Fruit fly (Drosophila melanogaster) whole organism, embryonic: ENCODE data around the gene dpr20.
A peak's percentile ranks its signal among the peaks of the same experiment; 100 is the strongest.

Experiments
- Ada2b ChIP-seq: fragments of 200-800 bp; sonication (Bioruptor generic); IDR thresholded peaks from 2 replicates; pipeline ENCODE4 v1.3.6; 2022; ENCODE audit warnings: missing biosample characterization, missing genetic modification characterization
- Atf3 ChIP-seq: fragments of 200-800 bp; sonication (Bioruptor generic); optimal IDR thresholded peaks from 3 replicates; lab custom pipeline; 2016; ENCODE audit warnings: missing biosample characterization, missing genetic modification characterization
- B-H2 ChIP-seq: fragments of 200-800 bp; sonication (Bioruptor generic); optimal IDR thresholded peaks from 2 replicates; lab custom pipeline; 2018; ENCODE audit warnings: missing biosample characterization, mild to moderate bottlenecking, missing genetic modification characterization
- BtbVII ChIP-seq: fragments of 200-800 bp; sonication (Bioruptor generic); optimal IDR thresholded peaks from 3 replicates; lab custom pipeline; 2017; ENCODE audit warnings: missing biosample characterization, mild to moderate bottlenecking, missing genetic modification characterization
- CG10366 ChIP-seq: fragments of 200-800 bp; sonication (Bioruptor generic); IDR thresholded peaks from 2 replicates; pipeline ENCODE4 v1.3.6; 2022; ENCODE audit warnings: missing biosample characterization, missing genetic modification characterization
- CG11560 ChIP-seq: fragments of 200-800 bp; sonication (Bioruptor generic); IDR thresholded peaks from 3 replicates; pipeline ENCODE4 v1.3.6; 2022; ENCODE audit warnings: missing biosample characterization, missing genetic modification characterization
- CG12299 ChIP-seq: fragments of 200-800 bp; sonication (Bioruptor generic); optimal IDR thresholded peaks from 2 replicates; lab custom pipeline; 2018; ENCODE audit warnings: missing biosample characterization, mild to moderate bottlenecking, missing genetic modification characterization
- CG1233 ChIP-seq: fragments of 200-800 bp; sonication (Bioruptor generic); optimal IDR thresholded peaks from 4 replicates; lab custom pipeline; 2018; ENCODE audit warnings: missing biosample characterization, mild to moderate bottlenecking, missing genetic modification characterization
- CG13296 ChIP-seq: fragments of 200-800 bp; sonication (Bioruptor generic); optimal IDR thresholded peaks from 3 replicates; lab custom pipeline; 2018; ENCODE audit warnings: missing biosample characterization, mild to moderate bottlenecking, missing genetic modification characterization
- CG1602 ChIP-seq: fragments of 200-800 bp; sonication (Bioruptor generic); optimal IDR thresholded peaks from 3 replicates; lab custom pipeline; 2016; ENCODE audit warnings: missing biosample characterization, missing genetic modification characterization
- CG17328 ChIP-seq: fragments of 200-800 bp; sonication (Bioruptor generic); IDR thresholded peaks from 2 replicates; pipeline ENCODE4 v1.3.6; 2022; ENCODE audit warnings: missing biosample characterization, missing genetic modification characterization
- CG18011 ChIP-seq: fragments of 200-800 bp; sonication (Bioruptor generic); optimal IDR thresholded peaks from 2 replicates; lab custom pipeline; 2017; ENCODE audit warnings: missing biosample characterization, missing genetic modification characterization, mild to moderate bottlenecking, moderate library complexity, missing genotype
- CG2712 ChIP-seq: fragments of 200-800 bp; optimal IDR thresholded peaks from 3 replicates; lab custom pipeline; 2019; ENCODE audit warnings: missing biosample characterization, mild to moderate bottlenecking, missing genetic modification characterization, moderate library complexity
- CG31365 ChIP-seq: fragments of 200-800 bp; sonication (Bioruptor generic); optimal IDR thresholded peaks from 2 replicates; lab custom pipeline; 2018; ENCODE audit warnings: missing biosample characterization, mild to moderate bottlenecking, missing genetic modification characterization
- CG31441 ChIP-seq: fragments of 200-800 bp; sonication (Bioruptor generic); IDR thresholded peaks from 2 replicates; pipeline ENCODE4 v1.3.6; 2022; ENCODE audit warnings: missing biosample characterization, missing genetic modification characterization
- CG3726 ChIP-seq: fragments of 200-800 bp; sonication (Bioruptor generic); IDR thresholded peaks from 3 replicates; pipeline ENCODE4, ENCODE4 v1.3.6; 2022; ENCODE audit warnings: missing biosample characterization, missing genetic modification characterization
- CG4282 ChIP-seq: fragments of 200-800 bp; sonication (Bioruptor generic); optimal IDR thresholded peaks from 2 replicates; lab custom pipeline; 2016; ENCODE audit warnings: missing biosample characterization, missing genetic modification characterization
- CG4730 ChIP-seq: fragments of 200-800 bp; sonication (Bioruptor generic); IDR thresholded peaks from 2 replicates; pipeline ENCODE4 v1.3.6; 2022; ENCODE audit warnings: missing biosample characterization, missing genetic modification characterization
- CG5953 ChIP-seq: fragments of 200-800 bp; sonication (Bioruptor generic); IDR thresholded peaks from 2 replicates; pipeline ENCODE4 v1.3.6; 2022; ENCODE audit warnings: missing biosample characterization, missing genetic modification characterization
- CG6765 ChIP-seq: fragments of 200-800 bp; sonication (Bioruptor generic); optimal IDR thresholded peaks from 3 replicates; lab custom pipeline; 2017; ENCODE audit warnings: missing biosample characterization, mild to moderate bottlenecking, missing genetic modification characterization
- CG6791 ChIP-seq: fragments of 200-800 bp; sonication (Bioruptor generic); IDR thresholded peaks from 3 replicates; pipeline ENCODE4 v1.3.6; 2022; ENCODE audit warnings: missing biosample characterization, missing genetic modification characterization; ENCODE audit not compliant: partially characterized antibody
- CG9932 ChIP-seq: fragments of 200-800 bp; sonication (Bioruptor generic); IDR thresholded peaks from 2 replicates; pipeline ENCODE4 v1.3.6; 2022; ENCODE audit warnings: missing biosample characterization, missing genetic modification characterization
- Dad ChIP-seq: fragments of 200-800 bp; sonication (Bioruptor generic); optimal IDR thresholded peaks from 3 replicates; lab custom pipeline; 2016; ENCODE audit warnings: missing biosample characterization, missing genetic modification characterization
- Eip74EF ChIP-seq, 2 experiments: fragments of 200-800 bp in 1 of 2; fragments of >200 bp in 1 of 2; sonication (Bioruptor generic) in 1 of 2; optimal IDR thresholded peaks; 2 replicates each; lab custom pipeline; 2017 to 2019; ENCODE audit warnings: missing biosample characterization in 2 of 2, missing genetic modification characterization in 2 of 2, mild to moderate bottlenecking in 1 of 2, moderate library complexity in 1 of 2
- Hmr ChIP-seq: fragments of 200-800 bp; sonication (Bioruptor generic); optimal IDR thresholded peaks from 3 replicates; lab custom pipeline; 2017; ENCODE audit warnings: mild to moderate bottlenecking, missing biosample characterization, missing genetic modification reagents, missing genetic modification characterization
- Hmx ChIP-seq: fragments of 200-800 bp; sonication (Bioruptor generic); optimal IDR thresholded peaks from 2 replicates; lab custom pipeline; 2016; ENCODE audit warnings: missing biosample characterization, missing genetic modification characterization
- Mes4 ChIP-seq: fragments of 200-800 bp; sonication (Bioruptor generic); optimal IDR thresholded peaks from 2 replicates; lab custom pipeline; 2016; ENCODE audit warnings: missing biosample characterization, missing genetic modification characterization
- Rfx ChIP-seq: fragments of 200-800 bp; sonication (Bioruptor generic); IDR thresholded peaks from 2 replicates; pipeline ENCODE4 v1.3.6; 2022; ENCODE audit warnings: missing biosample characterization, missing genetic modification characterization
- Sry-δ ChIP-seq: fragments of 200-800 bp; sonication (Bioruptor generic); optimal IDR thresholded peaks from 2 replicates; lab custom pipeline; 2016; ENCODE audit warnings: missing biosample characterization, missing genetic modification characterization
- Xbp1 ChIP-seq: fragments of 200-800 bp; sonication (Bioruptor generic); optimal IDR thresholded peaks from 3 replicates; lab custom pipeline; 2016; ENCODE audit warnings: missing biosample characterization, mild to moderate bottlenecking, missing genetic modification characterization
- ase ChIP-seq: fragments of 200-800 bp; sonication (Bioruptor generic); IDR thresholded peaks from 3 replicates; pipeline ENCODE4 v1.3.6; 2022; ENCODE audit warnings: missing biosample characterization, missing genetic modification characterization
- az2 ChIP-seq: fragments of 200-800 bp; sonication (Bioruptor generic); optimal IDR thresholded peaks from 3 replicates; lab custom pipeline; 2016; ENCODE audit warnings: missing biosample characterization, missing genetic modification characterization
- cas ChIP-seq: fragments of 200-800 bp; sonication (Bioruptor generic); IDR thresholded peaks from 2 replicates; pipeline ENCODE4 v1.3.6; 2022; ENCODE audit warnings: missing biosample characterization, missing genetic modification characterization
- dimm ChIP-seq: fragments of 200-800 bp; sonication (Bioruptor generic); IDR thresholded peaks from 2 replicates; pipeline ENCODE4 v1.3.6; 2022; ENCODE audit warnings: missing biosample characterization, missing genetic modification characterization
- fd64A ChIP-seq: fragments of 200-800 bp; sonication (Bioruptor generic); optimal IDR thresholded peaks from 3 replicates; lab custom pipeline; 2018; ENCODE audit warnings: missing biosample characterization, mild to moderate bottlenecking, missing genetic modification characterization
- gfzf ChIP-seq: fragments of 200-800 bp; sonication (Bioruptor generic); optimal IDR thresholded peaks from 2 replicates; lab custom pipeline; 2016; ENCODE audit warnings: missing biosample characterization, mild to moderate bottlenecking, missing genetic modification characterization, moderate library complexity
- kah ChIP-seq: fragments of 200-800 bp; sonication (Bioruptor generic); optimal IDR thresholded peaks from 2 replicates; lab custom pipeline; 2018; ENCODE audit warnings: missing biosample characterization, mild to moderate bottlenecking, missing genetic modification characterization
- klu ChIP-seq: fragments of 200-800 bp; sonication (Bioruptor generic); IDR thresholded peaks from 2 replicates; pipeline ENCODE4 v1.3.6; 2022; ENCODE audit warnings: missing biosample characterization, missing genetic modification characterization
- knrl ChIP-seq: fragments of 200-800 bp; sonication (Bioruptor generic); IDR thresholded peaks from 3 replicates; pipeline ENCODE4 v1.3.6; 2022; ENCODE audit warnings: missing biosample characterization, missing genetic modification characterization; ENCODE audit not compliant: partially characterized antibody
- pb ChIP-seq: fragments of 200-800 bp; sonication (Bioruptor generic); optimal IDR thresholded peaks from 3 replicates; lab custom pipeline; 2016; ENCODE audit warnings: missing biosample characterization, missing genetic modification characterization
- phol ChIP-seq: fragments of 200-800 bp; sonication (Bioruptor generic); optimal IDR thresholded peaks from 3 replicates; lab custom pipeline; 2018; ENCODE audit warnings: missing biosample characterization, mild to moderate bottlenecking, missing genetic modification characterization, moderate library complexity
- schlank ChIP-seq: fragments of 200-800 bp; sonication (Bioruptor generic); optimal IDR thresholded peaks from 2 replicates; lab custom pipeline; 2018; ENCODE audit warnings: missing biosample characterization, mild to moderate bottlenecking, missing genetic modification characterization
- sens-2 ChIP-seq: fragments of 200-800 bp; sonication (Bioruptor generic); IDR thresholded peaks from 2 replicates; pipeline ENCODE4 v1.3.6; 2022; ENCODE audit warnings: missing biosample characterization, missing genetic modification characterization
- sisA ChIP-seq: fragments of 200-800 bp; sonication (Bioruptor generic); IDR thresholded peaks from 2 replicates; pipeline ENCODE4 v1.3.6; 2022; ENCODE audit warnings: missing biosample characterization, missing genetic modification characterization
- stwl ChIP-seq: fragments of 200-800 bp; sonication (Bioruptor generic); optimal IDR thresholded peaks from 3 replicates; lab custom pipeline; 2018; ENCODE audit warnings: missing biosample characterization, mild to moderate bottlenecking, missing genetic modification characterization, moderate library complexity
- tll ChIP-seq, 2 experiments: fragments of 200-800 bp in 1 of 2; fragments of >200 bp in 1 of 2; sonication (Bioruptor generic) in 1 of 2; optimal IDR thresholded peaks; 2 replicates each; lab custom pipeline; 2017 to 2019; ENCODE audit warnings: missing biosample characterization in 2 of 2, missing genetic modification characterization in 2 of 2, mild to moderate bottlenecking in 1 of 2, moderate library complexity in 1 of 2
- unpg ChIP-seq: fragments of 200-800 bp; sonication (Bioruptor generic); optimal IDR thresholded peaks from 3 replicates; lab custom pipeline; 2018; ENCODE audit warnings: missing biosample characterization, mild to moderate bottlenecking, missing genetic modification characterization, moderate library complexity
- usp ChIP-seq: fragments of >200 bp; optimal IDR thresholded peaks from 2 replicates; lab custom pipeline; 2017; ENCODE audit warnings: missing biosample characterization, missing genetic modification characterization
- wek ChIP-seq: fragments of 200-800 bp; sonication (Bioruptor generic); optimal IDR thresholded peaks from 3 replicates; lab custom pipeline; 2018; ENCODE audit warnings: missing biosample characterization, mild to moderate bottlenecking, missing genetic modification characterization, moderate library complexity
- zen ChIP-seq: fragments of 200-800 bp; sonication (Bioruptor generic); optimal IDR thresholded peaks from 3 replicates; lab custom pipeline; 2018; ENCODE audit warnings: missing biosample characterization, mild to moderate bottlenecking, missing genetic modification characterization, moderate library complexity

The dpr20 gene

DNA sequence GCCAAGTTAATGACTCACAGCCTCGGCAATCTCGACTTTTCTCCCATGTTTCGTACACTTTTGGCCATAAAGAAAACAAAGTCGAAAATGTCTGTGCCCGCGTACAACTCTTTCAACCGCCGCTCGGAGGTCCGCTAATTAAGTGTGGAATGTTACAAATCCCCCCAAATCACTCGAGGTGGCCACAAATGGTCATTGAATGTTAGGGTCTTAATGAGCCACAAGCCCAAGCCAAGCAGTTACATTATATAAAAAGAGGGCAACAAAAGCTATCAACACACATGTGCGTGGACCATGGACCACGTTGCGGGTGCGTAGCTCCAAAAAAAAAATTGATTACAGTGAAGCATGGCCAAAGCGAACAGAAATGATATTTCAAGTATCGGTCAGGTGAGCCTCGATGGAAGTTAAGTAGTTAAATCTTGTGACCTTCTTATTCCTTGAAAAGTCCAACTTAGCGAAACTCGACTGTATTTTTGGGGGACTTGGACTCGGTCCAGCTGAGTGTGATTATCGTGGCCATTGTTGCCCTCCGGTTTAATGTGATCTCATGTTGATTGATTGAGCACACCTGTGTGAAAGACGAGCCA, 37.7 kb downstream of the dpr20 start (continued):
- peak; percentile 80 for TF ChIP-seq phol (tag; lab: Kevin White, UChicago)
- TF ChIP-seq Hmr (GFP tag; lab: Kevin White, UChicago) = peak; percentile 80
- TF ChIP-seq stwl (tag; lab: Kevin White, UChicago) = no peak
- TF ChIP-seq unpg (GFP tag; lab: Kevin White, UChicago) = peak; percentile 89
- peak; percentile 64 for TF ChIP-seq B-H2
- peak; percentile 79 for TF ChIP-seq CG1233 (GFP tag; lab: Kevin White, UChicago)
- TF ChIP-seq CG6791 (GFP tag; lab: Robert Waterston, UW) = no peak
- TF ChIP-seq CG10366 (GFP tag; lab: Robert Waterston, UW) = peak; percentile 96
- peak; percentile 91 for TF ChIP-seq dimm (GFP tag; lab: Robert Waterston, UW)
- peak; percentile 93 for TF ChIP-seq CG9932
- peak; percentile 95 for TF ChIP-seq ase
- TF ChIP-seq Mes4 (GFP tag; lab: Kevin White, UChicago) = peak; percentile 80
- peak; percentile 87 for TF ChIP-seq pb (GFP tag; lab: Kevin White, UChicago)
- TF ChIP-seq Hmx = peak; percentile 21
- TF ChIP-seq Atf3 (GFP tag; lab: Kevin White, UChicago) = peak; percentile 78
- TF ChIP-seq BtbVII (GFP tag; lab: Kevin White, UChicago) = peak; percentile 81
- peak; percentile 74 for TF ChIP-seq CG6765 (GFP tag; lab: Kevin White, UChicago)
- peak; percentile 95 for TF ChIP-seq CG5953 (GFP tag; lab: Robert Waterston, UW)
- peak; percentile 82 for TF ChIP-seq cas (GFP tag; lab: Robert Waterston, UW)
- peak; percentile 94 for TF ChIP-seq Ada2b (GFP tag; lab: Robert Waterston, UW)
- TF ChIP-seq CG4730 (GFP tag; lab: Robert Waterston, UW) = peak; percentile 91
- peak; percentile 66 for TF ChIP-seq CG18011 (GFP tag; lab: Kevin White, UChicago)
- peak; percentile 97 for TF ChIP-seq CG17328 (GFP tag; lab: Robert Waterston, UW)
- TF ChIP-seq zen (tag; lab: Kevin White, UChicago) = peak; percentile 27
- peak; percentile 94 for TF ChIP-seq sisA
- peak; percentile 49 for TF ChIP-seq Sry-δ (GFP tag; lab: Kevin White, UChicago)
- peak; percentile 73 for TF ChIP-seq schlank
- TF ChIP-seq fd64A (GFP tag; lab: Kevin White, UChicago) = peak; percentile 75
- TF ChIP-seq az2 (GFP tag; lab: Kevin White, UChicago) = peak; percentile 92
- peak; percentile 83 for TF ChIP-seq klu
- TF ChIP-seq tll (GFP tag; optimal IDR thresholded peaks at IDR 0.05; lab: Kevin White, UChicago) = no peak
- peak; percentile 87 for TF ChIP-seq CG13296 (GFP tag; lab: Kevin White, UChicago)
- TF ChIP-seq CG4282 (GFP tag; lab: Kevin White, UChicago) = peak; percentile 75
- peak; percentile 81 for TF ChIP-seq CG2712
- TF ChIP-seq usp (GFP tag; lab: Kevin White, UChicago) = no peak
- peak; percentile 94 for TF ChIP-seq sens-2 (GFP tag; lab: Robert Waterston, UW)
- peak; percentile 93 for TF ChIP-seq Xbp1 (GFP tag; lab: Kevin White, UChicago)
- TF ChIP-seq kah = peak; percentile 76
- peak; percentile 87 for TF ChIP-seq CG3726 (GFP tag; lab: Robert Waterston, UW)
- peak; percentile 84 for TF ChIP-seq Dad (GFP tag; lab: Kevin White, UChicago)
- peak; percentile 78 for TF ChIP-seq CG1602 (GFP tag; lab: Kevin White, UChicago)
- peak; percentile 73 for TF ChIP-seq CG31365 (tag; lab: Kevin White, UChicago)
- TF ChIP-seq CG31441 = peak; percentile 75
- peak; percentile 83 for TF ChIP-seq CG11560 (tag; lab: Robert Waterston, UW)
- TF ChIP-seq wek (GFP tag; lab: Kevin White, UChicago) = peak; percentile 78
- peak; percentile 94 for TF ChIP-seq Rfx (GFP tag; lab: Robert Waterston, UW)
- no peak for TF ChIP-seq gfzf (GFP tag; lab: Kevin White, UChicago)
- no peak for TF ChIP-seq knrl
- peak in 1 of 2 experiments; percentile 77 for TF ChIP-seq Eip74EF (GFP tag; optimal IDR thresholded peaks at IDR 0.05; lab: Kevin White, UChicago)
- TF ChIP-seq CG12299 (tag; lab: Kevin White, UChicago) = peak; percentile 59
